Fruit fly (Drosophila melanogaster): ENCODE results near the gene Nf-YC.

DNA sequence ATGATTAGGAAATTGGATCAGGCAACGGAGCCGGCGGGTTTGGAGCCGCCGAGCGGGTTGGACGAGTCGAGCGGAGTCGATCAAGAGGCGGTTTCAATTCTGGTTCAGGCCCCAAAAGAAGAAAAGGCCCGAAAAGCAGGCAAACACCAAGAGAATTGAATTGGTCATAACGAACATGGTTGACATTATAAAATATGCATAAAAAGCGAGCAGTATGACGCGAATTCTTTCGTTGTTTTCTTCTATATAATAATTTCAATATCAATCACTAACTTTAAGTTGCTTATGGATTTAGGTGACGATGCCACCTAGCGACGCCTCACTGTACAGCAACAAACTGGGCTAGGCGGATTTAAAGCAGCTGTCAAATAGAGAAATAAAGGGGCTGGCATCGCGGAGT, 27.8 kb downstream of the Nf-YC start:
- TF ChIP-seq CTCF (optimal IDR thresholded peaks at IDR 0.05), result no peak
- no peak for TF ChIP-seq CG8478 (optimal IDR thresholded peaks at IDR 0.05)
